Worm (Caenorhabditis elegans) whole organism, L1 larva: ENCODE data around the gene srr-9.

ENCODE experiments used
- Y116A8C.19 ChIP-seq: sonication (generic microtip); optimal IDR thresholded peaks from 2 replicates; lab custom pipeline; 2016; ENCODE audit warnings: missing compliant biosample characterization, missing genetic modification characterization, borderline replicate concordance
- aly-2 ChIP-seq: fragments of 150-350 bp; optimal IDR thresholded peaks from 2 replicates; lab custom pipeline; 2014; ENCODE audit warnings: missing biosample characterization, missing genetic modification characterization
- mdl-1 ChIP-seq, 2 experiments: fragments of 150-350 bp; optimal IDR thresholded peaks; 2 replicates each; lab custom pipeline; 2014 to 2017; ENCODE audit warnings: missing biosample characterization in 2 of 2, missing genetic modification characterization in 2 of 2, inconsistent platforms in 1 of 2
- skn-1 ChIP-seq: fragments of 150-350 bp; optimal IDR thresholded peaks from 2 replicates; lab custom pipeline; 2014; ENCODE audit warnings: missing biosample characterization, missing genetic modification characterization

ce11 chrV:7690637-7691036 is 47.2 kb upstream of the srr-9 start:
- no peak for TF ChIP-seq skn-1 (tag; lab: Kevin White, UChicago)
- no peak for TF ChIP-seq mdl-1 (tag; optimal IDR thresholded peaks at IDR 0.05; lab: Kevin White, UChicago)
- no peak for TF ChIP-seq Y116A8C.19
- TF ChIP-seq aly-2 (tag; lab: Kevin White, UChicago): no peak
